Worm (Caenorhabditis elegans) whole organism, midembryonic: ENCODE measurements around the gene phy-4.

Source experiments
- T22C8.4 ChIP-seq: fragments of 200-800 bp; sonication (Bioruptor generic); IDR thresholded peaks from 2 replicates; pipeline ENCODE4 v1.3.6; 2022; ENCODE audit warnings: missing genetic modification characterization, missing compliant biosample characterization
- cog-1 ChIP-seq: sonication (generic microtip); optimal IDR thresholded peaks from 2 replicates; lab custom pipeline; 2016; ENCODE audit warnings: missing genetic modification characterization, missing compliant biosample characterization
- flt-1 ChIP-seq: fragments of 200-800 bp; sonication (Bioruptor generic); IDR thresholded peaks from 2 replicates; pipeline ENCODE4 v1.3.6; 2022; ENCODE audit warnings: missing genetic modification characterization, missing compliant biosample characterization
- klf-2 ChIP-seq: fragments of 200-800 bp; sonication (Bioruptor generic); conservative IDR thresholded peaks from 2 replicates; pipeline ENCODE4 v1.3.6; 2022; ENCODE audit warnings: missing genetic modification reagents, missing genetic modification characterization, missing compliant biosample characterization
- med-1 ChIP-seq: sonication (generic microtip); optimal IDR thresholded peaks from 2 replicates; lab custom pipeline; 2017; ENCODE audit warnings: missing genetic modification characterization, mild to moderate bottlenecking, missing compliant biosample characterization, antibody characterized with exemption, missing genetic modification reagents; ENCODE audit not compliant: insufficient read depth
- ref-1 ChIP-seq: fragments of 200-800 bp; sonication (Bioruptor generic); conservative IDR thresholded peaks from 2 replicates; pipeline ENCODE4 v1.3.6; 2022; ENCODE audit warnings: missing genetic modification reagents, missing genetic modification characterization, missing compliant biosample characterization
- tab-1 ChIP-seq: fragments of 200-800 bp; sonication (Bioruptor generic); IDR thresholded peaks from 2 replicates; pipeline ENCODE4 v1.3.6; 2022; ENCODE audit warnings: missing genetic modification characterization, missing compliant biosample characterization
- ztf-23 ChIP-seq: fragments of 200-800 bp; sonication (Bioruptor generic); IDR thresholded peaks from 2 replicates; pipeline ENCODE4 v1.3.6; 2022; ENCODE audit warnings: missing genetic modification reagents, missing genetic modification characterization, missing compliant biosample characterization
- ztf-29 ChIP-seq: fragments of 200-800 bp; sonication (Bioruptor generic); IDR thresholded peaks from 2 replicates; pipeline ENCODE4 v1.3.6; 2022; ENCODE audit warnings: missing genetic modification reagents, missing genetic modification characterization, missing compliant biosample characterization

The phy-4 gene

ce11 chrV:19521351-19522278 is 8.2 kb upstream of the phy-4 start:
- TF ChIP-seq tab-1 (GFP tag; lab: Robert Waterston, UW) (0 out of 2 replicates have a peak, but pooled peaks have one; percentile 50), med-1 (no peak)

DNA sequence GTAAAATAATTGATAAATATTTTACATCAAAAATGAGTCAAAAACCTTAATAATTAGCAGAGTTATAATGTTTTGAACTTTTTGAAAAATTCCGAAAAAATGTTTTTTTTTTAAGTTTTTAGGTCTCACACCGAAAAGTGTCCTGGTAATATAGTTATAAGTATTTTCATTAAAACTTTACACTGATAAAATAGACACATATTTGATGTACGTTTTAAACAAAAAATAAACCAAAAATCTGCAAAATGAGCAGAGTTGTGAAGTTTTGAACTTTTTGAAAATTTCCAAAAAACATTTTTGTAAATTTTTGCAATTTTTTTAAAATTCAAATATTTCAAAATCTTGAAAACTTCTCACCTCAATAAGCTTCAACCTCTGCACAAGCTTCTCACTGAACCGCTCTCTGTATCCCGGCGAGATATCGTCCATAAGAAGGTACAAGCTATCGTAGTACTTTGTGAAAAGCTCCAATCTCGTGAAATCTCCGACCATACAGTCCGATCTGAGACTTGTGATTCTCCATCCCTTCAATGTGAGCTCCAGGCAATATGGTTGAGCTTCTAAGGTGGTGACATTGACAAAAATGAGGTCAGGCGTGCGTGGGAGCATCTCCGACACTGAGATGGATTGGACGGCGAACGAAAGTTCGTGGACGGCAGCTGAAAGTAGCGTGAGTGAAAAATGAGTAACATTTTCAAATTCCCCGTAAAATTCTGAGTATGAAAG is 7.3 kb upstream of the phy-4 start:
- no peak for TF ChIP-seq T22C8.4 (GFP tag; lab: Robert Waterston, UW)
- TF ChIP-seq med-1: no peak
- no peak for TF ChIP-seq ztf-23 (GFP tag; lab: Robert Waterston, UW)
- TF ChIP-seq flt-1 (GFP tag; lab: Robert Waterston, UW): no peak
- TF ChIP-seq ref-1 (GFP tag; lab: Robert Waterston, UW): no peak
- TF ChIP-seq ztf-29 (GFP tag; lab: Robert Waterston, UW): no peak
- no peak for TF ChIP-seq klf-2 (GFP tag; lab: Robert Waterston, UW)
- TF ChIP-seq tab-1 (GFP tag; lab: Robert Waterston, UW): no peak
- TF ChIP-seq cog-1 (tag; lab: Kevin White, UChicago): no peak

ce11 chrV:19520130-19520529 is 6.7 kb upstream of the phy-4 start:
- TF ChIP-seq T22C8.4 (GFP tag; lab: Robert Waterston, UW) (no peak), ztf-29 (GFP tag; lab: Robert Waterston, UW) (no peak), tab-1 (GFP tag; lab: Robert Waterston, UW) (no peak), ztf-23 (GFP tag; lab: Robert Waterston, UW) (no peak), cog-1 (tag; lab: Kevin White, UChicago) (no peak), flt-1 (GFP tag; lab: Robert Waterston, UW) (no peak), ref-1 (GFP tag; lab: Robert Waterston, UW) (no peak), med-1 (no peak), klf-2 (GFP tag; lab: Robert Waterston, UW) (no peak)

DNA sequence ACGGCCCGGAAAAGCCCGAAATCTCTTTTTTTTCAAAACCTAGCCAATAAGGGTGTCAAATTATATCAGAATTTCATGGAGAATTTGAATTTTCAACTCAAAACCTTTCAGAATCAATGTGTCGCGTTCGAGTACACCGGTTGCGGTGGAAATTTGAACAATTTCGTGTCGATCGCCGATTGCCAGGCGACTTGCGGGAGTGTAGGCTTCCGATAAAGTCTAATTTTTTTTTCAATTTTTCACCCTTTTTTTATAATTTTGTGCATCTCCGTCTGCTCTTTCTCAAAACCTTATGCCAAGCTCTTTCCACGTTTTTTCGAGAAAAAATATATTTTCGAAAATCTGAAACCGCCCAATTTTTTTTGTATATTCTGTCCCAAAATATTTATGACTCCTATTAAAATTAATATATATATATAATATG is 6.1 kb upstream of the phy-4 start:
- TF ChIP-seq tab-1 (GFP tag; lab: Robert Waterston, UW): no peak
- TF ChIP-seq T22C8.4 (GFP tag; lab: Robert Waterston, UW): no peak
- 0 out of 2 replicates have a peak, but pooled peaks have one; percentile 20 for TF ChIP-seq flt-1 (GFP tag; lab: Robert Waterston, UW)

DNA sequence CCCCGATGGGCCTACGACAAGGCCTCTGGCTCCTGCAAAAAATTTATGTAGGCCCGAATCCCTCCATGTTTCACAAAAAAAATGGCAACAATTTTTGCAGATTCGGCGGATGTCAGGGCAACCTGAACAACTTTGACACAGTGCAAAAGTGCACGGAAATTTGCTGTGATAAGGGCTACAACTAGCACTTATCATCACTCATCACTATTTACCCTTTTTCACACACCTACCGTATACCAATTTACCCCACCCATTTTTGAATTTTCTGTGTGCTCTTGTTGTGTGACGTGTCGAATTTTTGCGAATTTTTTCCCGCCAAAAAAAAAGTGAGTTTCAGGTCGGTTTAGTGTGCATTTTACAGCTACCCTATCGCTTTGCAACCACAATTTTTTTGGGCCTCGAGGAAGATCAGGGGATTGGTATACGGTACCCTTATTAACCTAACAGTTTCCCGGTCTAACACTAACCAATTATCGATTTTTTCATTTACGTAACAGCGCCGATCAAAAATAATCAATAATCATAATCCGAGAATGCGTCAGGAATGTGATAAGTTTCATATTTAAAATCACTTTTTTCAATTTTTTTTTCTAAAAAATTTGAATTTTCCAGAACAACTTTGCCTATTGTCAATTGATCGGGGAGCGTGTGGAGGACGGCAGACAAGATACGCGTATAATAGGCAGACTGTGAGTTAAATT is 5.2 kb upstream of the phy-4 start:
- TF ChIP-seq T22C8.4 (GFP tag; lab: Robert Waterston, UW) (peak; percentile 68), med-1 (no peak)

DNA sequence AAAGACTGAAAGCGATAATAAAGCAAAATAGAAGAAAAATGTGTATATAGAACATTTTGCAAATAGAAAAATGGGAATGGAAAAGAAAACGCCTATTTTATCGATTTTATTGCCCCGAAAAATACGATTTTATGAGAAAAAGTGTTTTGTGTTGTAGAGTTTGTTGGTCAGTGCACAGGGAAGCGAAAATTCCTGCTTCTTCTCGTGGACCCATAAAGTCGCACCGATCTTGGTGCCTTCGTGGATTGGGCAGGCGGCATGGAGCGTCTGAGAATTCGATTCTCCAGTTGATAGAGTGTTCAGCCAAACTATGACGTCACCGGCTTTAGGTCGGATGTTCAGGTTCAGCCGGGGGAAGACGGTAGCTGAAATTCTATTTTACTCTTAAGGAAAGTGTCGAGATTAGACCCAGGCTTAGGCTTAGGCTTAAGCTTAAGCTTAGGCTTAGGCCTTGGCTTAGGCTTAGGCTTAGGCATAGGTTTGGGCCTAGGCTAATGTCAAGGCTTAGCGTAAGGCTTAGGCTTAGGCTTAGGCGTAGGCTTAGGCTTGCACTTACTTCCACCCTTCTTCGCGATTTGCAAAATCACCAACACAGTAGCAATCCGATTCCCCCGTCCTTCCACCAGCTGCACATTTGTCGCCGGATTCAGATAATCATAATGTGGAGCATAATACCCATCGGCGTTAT is 1.0 kb downstream of the phy-4 start, which contains the start of gene Y43F8B.19:
TSS of gene Y43F8B.19 (minus strand) at position 51 of the 688 bp plus-strand sequence.
- no peak for TF ChIP-seq med-1
- TF ChIP-seq ztf-23 (GFP tag; lab: Robert Waterston, UW): no peak
- TF ChIP-seq ztf-29 (GFP tag; lab: Robert Waterston, UW): peak; percentile 67; the same call in 1 of the 2 replicates

DNA sequence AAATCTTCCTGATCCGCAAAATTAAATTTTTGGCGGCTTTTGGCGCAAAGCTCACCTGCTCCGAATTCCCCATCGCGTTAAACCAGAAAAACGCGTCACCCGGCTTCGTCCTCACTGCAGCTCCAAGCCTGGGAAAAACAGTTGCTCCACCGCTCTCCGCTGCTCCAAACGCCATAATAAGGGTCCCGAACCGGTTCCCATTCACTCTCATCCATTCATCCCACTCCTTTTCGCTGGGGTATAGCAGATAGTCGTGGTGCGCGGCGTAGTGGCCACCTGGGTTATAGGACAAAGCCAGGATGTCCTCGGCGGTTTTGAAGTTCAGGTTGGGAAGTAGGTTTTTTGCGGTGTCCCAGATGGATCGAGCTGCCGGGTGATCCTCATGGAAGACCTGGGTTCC is 2.5 kb downstream of the phy-4 start:
- TF ChIP-seq ztf-23 (GFP tag; lab: Robert Waterston, UW) (no peak), med-1 (no peak), ref-1 (GFP tag; lab: Robert Waterston, UW) (no peak), cog-1 (tag; lab: Kevin White, UChicago) (no peak), T22C8.4 (GFP tag; lab: Robert Waterston, UW) (no peak), tab-1 (GFP tag; lab: Robert Waterston, UW) (no peak), flt-1 (GFP tag; lab: Robert Waterston, UW) (no peak), klf-2 (GFP tag; lab: Robert Waterston, UW) (no peak), ztf-29 (GFP tag; lab: Robert Waterston, UW) (no peak)

- no peak for TF ChIP-seq T22C8.4 (GFP tag; lab: Robert Waterston, UW)
- TF ChIP-seq tab-1 (GFP tag; lab: Robert Waterston, UW): no peak
- TF ChIP-seq ref-1 (GFP tag; lab: Robert Waterston, UW): no peak
- TF ChIP-seq med-1: no peak
- no peak for TF ChIP-seq klf-2 (GFP tag; lab: Robert Waterston, UW)
- TF ChIP-seq ztf-23 (GFP tag; lab: Robert Waterston, UW): no peak
- no peak for TF ChIP-seq cog-1 (tag; lab: Kevin White, UChicago)
- no peak for TF ChIP-seq ztf-29 (GFP tag; lab: Robert Waterston, UW)
- no peak for TF ChIP-seq flt-1 (GFP tag; lab: Robert Waterston, UW)
Measured at ce11 chrV:19510352-19510751, 3.1 kb downstream of the phy-4 start.

DNA sequence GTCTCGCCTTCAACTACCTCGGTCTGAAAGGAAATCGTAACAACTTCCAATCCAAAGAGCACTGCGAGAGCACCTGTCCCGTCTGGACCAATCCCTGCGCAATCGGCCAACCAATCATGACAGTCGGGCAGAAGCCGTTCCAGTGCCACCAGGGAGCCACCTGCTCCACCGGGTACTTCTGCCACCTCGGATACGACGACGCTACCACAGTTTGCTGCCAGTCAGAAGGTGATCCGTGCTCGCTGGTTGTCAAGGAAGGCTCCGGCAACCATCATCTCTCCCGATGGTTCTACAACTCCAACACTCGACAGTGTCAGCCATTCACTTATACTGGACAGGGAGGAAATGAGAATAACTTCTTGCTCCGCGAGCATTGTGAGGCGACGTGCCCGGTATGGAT is 4.4 kb downstream of the phy-4 start:
- TF ChIP-seq flt-1 (GFP tag; lab: Robert Waterston, UW): no peak
- TF ChIP-seq cog-1 (tag; lab: Kevin White, UChicago): no peak
- no peak for TF ChIP-seq klf-2 (GFP tag; lab: Robert Waterston, UW)
- no peak for TF ChIP-seq T22C8.4 (GFP tag; lab: Robert Waterston, UW)
- no peak for TF ChIP-seq ztf-23 (GFP tag; lab: Robert Waterston, UW)
- no peak for TF ChIP-seq ztf-29 (GFP tag; lab: Robert Waterston, UW)
- TF ChIP-seq ref-1 (GFP tag; lab: Robert Waterston, UW): no peak
- no peak for TF ChIP-seq tab-1 (GFP tag; lab: Robert Waterston, UW)
- TF ChIP-seq med-1: no peak
